Fruit fly (Drosophila melanogaster) Kc167 (cell line): ENCODE data around the gene Mur2B.

Source experiments
- Myc ChIP-seq: fragments of >200 bp; optimal IDR thresholded peaks from 2 replicates; lab custom pipeline; 2017; ENCODE audit warnings: missing external identifiers
- insv ChIP-seq: fragments of >200 bp; optimal IDR thresholded peaks from 3 replicates; lab custom pipeline; 2018; ENCODE audit warnings: missing external identifiers
- ttk ChIP-seq: sonication (Bioruptor generic); optimal IDR thresholded peaks from 2 replicates; lab custom pipeline; 2017; ENCODE audit warnings: missing external identifiers

DNA sequence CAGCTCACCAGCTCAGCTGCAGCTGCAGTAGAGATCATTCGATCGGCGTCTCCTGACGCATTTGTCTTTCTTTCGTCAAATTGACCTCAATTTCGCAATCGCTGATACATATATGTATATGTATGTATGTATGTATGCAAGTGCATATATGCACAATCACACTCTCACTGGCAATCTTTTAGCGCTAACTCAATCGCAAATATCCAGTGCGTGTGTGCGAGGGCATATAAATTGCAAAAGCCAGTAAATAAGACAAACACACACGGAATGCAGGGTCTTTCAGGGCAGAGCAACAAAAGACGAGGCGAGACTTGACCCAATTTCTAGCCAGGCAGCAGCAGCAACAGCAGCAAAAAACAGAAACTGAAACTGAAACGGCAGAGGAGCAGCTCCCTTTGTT, 41.0 kb downstream of the Mur2B start:
- no peak for TF ChIP-seq ttk
- TF ChIP-seq insv (lab: Kevin White, UChicago) = no peak
- no peak for TF ChIP-seq Myc (lab: Kevin White, UChicago)
